Worm (Caenorhabditis elegans): Measurements from ENCODE around the gene grd-12.
A peak's percentile ranks its signal among the peaks of the same experiment; 100 is the strongest.

The grd-12 gene

DNA sequence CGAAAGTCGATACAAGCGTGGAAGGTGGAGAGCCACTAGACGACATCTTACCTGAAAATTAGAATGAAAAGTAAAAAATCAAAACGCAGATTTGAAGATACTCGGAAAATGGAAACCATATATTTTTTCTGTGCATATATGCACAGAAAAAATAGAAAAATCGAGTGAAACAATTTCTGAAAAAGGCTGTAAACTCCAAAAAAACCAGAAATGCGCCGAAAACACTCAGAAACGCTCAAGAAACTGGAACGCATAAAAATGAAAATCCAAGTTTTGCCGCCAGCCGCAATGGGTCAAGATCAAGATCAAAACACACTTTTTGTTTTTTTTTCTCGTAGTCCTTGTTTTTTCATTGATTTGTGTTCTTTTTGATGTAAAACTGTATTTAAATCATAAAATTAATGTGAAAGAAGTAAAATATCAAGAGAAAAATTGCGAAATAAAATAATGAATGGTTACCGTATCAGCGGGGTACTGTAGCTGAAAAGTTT, 14.4 kb downstream of the grd-12 start, which contains the start of gene T01C3.3:
T01C3.3 (minus strand) TSS at position 51 of the 491 bp plus-strand sequence.
- TF ChIP-seq duxl-1 (tag; optimal IDR thresholded peaks at IDR 0.05; ENCODE audit: poor library complexity): no peak
- no peak for TF ChIP-seq R02D3.7 (tag; optimal IDR thresholded peaks at IDR 0.05)
- TF ChIP-seq nhr-6 (tag; optimal IDR thresholded peaks at IDR 0.05): no peak
- peak; percentile 81 for TF ChIP-seq Y48G9A.11 (GFP tag; IDR thresholded peaks at IDR 0.05)
- no peak for TF ChIP-seq lin-15B (tag; optimal IDR thresholded peaks at IDR 0.05)
- peak; percentile 63 for TF ChIP-seq lin-38 (GFP tag; IDR thresholded peaks at IDR 0.05)
- TF ChIP-seq lin-13 (GFP tag; optimal IDR thresholded peaks at IDR 0.05): no peak
- peak; percentile 59 for TF ChIP-seq unc-130 (GFP tag; optimal IDR thresholded peaks at IDR 0.05)
- TF ChIP-seq dmd-8 (GFP tag; IDR thresholded peaks at IDR 0.05): no peak
- TF ChIP-seq spr-1 (tag; optimal IDR thresholded peaks at IDR 0.05): no peak

DNA sequence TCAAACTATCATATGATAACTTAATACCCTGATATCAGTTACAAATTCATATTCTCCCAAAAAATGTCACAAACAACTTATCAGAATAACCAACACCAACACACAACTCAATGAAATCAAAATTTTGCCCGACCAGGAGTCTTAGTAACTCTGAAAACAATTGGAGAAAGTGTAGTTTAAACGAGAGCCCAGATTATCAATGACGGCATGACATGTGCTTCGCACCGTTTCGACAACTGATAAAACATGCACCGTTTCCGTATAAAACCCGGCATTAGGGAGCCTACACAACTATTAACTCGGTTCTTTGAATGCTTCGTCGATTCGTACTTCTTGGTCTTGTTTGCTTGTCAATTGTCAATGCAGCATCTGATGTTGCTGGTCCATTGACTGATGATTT, 15.3 kb downstream of the grd-12 start, which contains the start of gene fil-1:
fil-1 (plus strand) TSS at position 219 of the 400 bp plus-strand sequence.
- TF ChIP-seq dmd-6 (GFP tag; IDR thresholded peaks at IDR 0.05) (peak; percentile 65), daf-16 (GFP tag; optimal IDR thresholded peaks at IDR 0.05) (no peak), daf-16 (tag; optimal IDR thresholded peaks at IDR 0.05) (peak; percentile 88), mxl-3 (GFP tag; optimal IDR thresholded peaks at IDR 0.05) (peak; percentile 52), snpc-4 (tag; optimal IDR thresholded peaks at IDR 0.05) (no peak), hlh-11 (tag; optimal IDR thresholded peaks at IDR 0.05) (peak; percentile 34), aly-2 (tag; optimal IDR thresholded peaks at IDR 0.05) (no peak), nhr-28 (tag; optimal IDR thresholded peaks at IDR 0.05) (peak; percentile 59), Y5F2A.4 (GFP tag; optimal IDR thresholded peaks at IDR 0.05) (no peak), F10B5.3 (tag; optimal IDR thresholded peaks at IDR 0.05) (no peak), cey-2 (tag; optimal IDR thresholded peaks at IDR 0.05; ENCODE audit: borderline replicate concordance, insufficient read depth) (no peak), dve-1 (tag; optimal IDR thresholded peaks at IDR 0.05; ENCODE audit: insufficient read depth) (peak; percentile 26), nhr-48 (tag; optimal IDR thresholded peaks at IDR 0.05) (no peak)

DNA sequence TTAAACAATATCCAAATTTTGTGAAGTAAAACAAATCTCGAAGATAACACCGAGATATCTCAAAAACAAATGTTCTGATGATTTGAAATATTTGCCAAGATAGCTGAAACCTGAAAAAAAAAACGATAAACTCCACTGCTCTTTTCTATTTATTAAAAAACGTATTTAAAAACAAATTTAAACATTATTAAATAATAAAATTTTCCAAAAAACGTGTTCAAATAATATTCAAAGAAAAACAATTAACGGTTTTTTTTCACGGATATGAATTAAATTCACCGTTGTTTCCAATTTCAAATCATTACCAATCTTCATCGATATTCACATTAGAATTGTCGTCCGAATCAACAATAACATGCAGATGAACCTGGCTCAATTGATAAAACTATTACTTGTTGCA, 17.9 kb downstream of the grd-12 start, which contains the start of gene irld-14:
irld-14 (plus strand) TSS at position 301 of the 400 bp plus-strand sequence.
- no peak for TF ChIP-seq lir-3 (tag; optimal IDR thresholded peaks at IDR 0.05)
- no peak for TF ChIP-seq lin-1 (GFP tag; IDR thresholded peaks at IDR 0.05)
- no peak for TF ChIP-seq dmd-8 (GFP tag; IDR thresholded peaks at IDR 0.05)
- TF ChIP-seq Y105C5A.15 (GFP tag; IDR thresholded peaks at IDR 0.05): no peak
- no peak for TF ChIP-seq F37D6.2 (tag; optimal IDR thresholded peaks at IDR 0.05)
- TF ChIP-seq hif-1 (tag; optimal IDR thresholded peaks at IDR 0.05): no peak
- no peak for TF ChIP-seq nhr-10 (tag; optimal IDR thresholded peaks at IDR 0.05)
- no peak for TF ChIP-seq lin-29 (GFP tag; IDR thresholded peaks at IDR 0.05)
- TF ChIP-seq F44E2.7 (GFP tag; IDR thresholded peaks at IDR 0.05): no peak
- no peak for TF ChIP-seq ceh-44 (GFP tag; IDR thresholded peaks at IDR 0.05)
- TF ChIP-seq hmg-1.1 (GFP tag; IDR thresholded peaks at IDR 0.05): no peak
- no peak for TF ChIP-seq nhr-42 (GFP tag; IDR thresholded peaks at IDR 0.05)
- TF ChIP-seq nhr-111 (GFP tag; optimal IDR thresholded peaks at IDR 0.05): no peak

DNA sequence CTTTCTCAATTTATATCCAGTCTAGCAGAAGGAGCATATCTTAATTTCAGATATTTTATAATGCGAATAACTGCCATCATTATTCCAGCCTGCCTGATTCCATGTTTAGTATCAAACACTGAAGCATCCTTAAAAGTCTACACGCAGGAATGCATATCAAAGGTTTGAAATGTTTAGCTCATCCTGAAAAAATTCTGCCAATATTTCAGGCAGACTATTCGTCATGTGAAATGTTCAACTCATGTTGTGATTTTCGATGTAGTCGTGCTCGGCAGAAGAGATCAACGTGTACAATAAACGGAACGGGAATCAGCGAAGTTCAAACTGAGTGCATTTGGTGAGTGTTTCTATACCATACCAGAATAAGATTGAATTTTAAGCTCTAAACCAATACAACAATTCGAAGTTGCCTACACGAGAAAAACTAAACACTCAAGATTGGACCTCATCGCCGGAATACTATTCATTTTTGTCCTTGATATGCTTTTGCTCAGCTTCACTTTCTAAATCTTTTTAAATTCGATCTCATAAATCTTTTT, 21.2 kb downstream of the grd-12 start, which contains the start of gene T01C3.11:
T01C3.11 (plus strand) TSS at position 51 of the 539 bp plus-strand sequence.
- 0 out of 2 replicates have a peak, but pooled peaks have one; percentile 19 for TF ChIP-seq zfp-3 (GFP tag; conservative IDR thresholded peaks at IDR 0.05)
- peak; percentile 54 for TF ChIP-seq lin-38 (GFP tag; IDR thresholded peaks at IDR 0.05)
- no peak for TF ChIP-seq hlh-11 (tag; optimal IDR thresholded peaks at IDR 0.05)
- 0 out of 2 replicates have a peak, but pooled peaks have one; percentile 35 for TF ChIP-seq snpc-1.2 (GFP tag; IDR thresholded peaks at IDR 0.05)
- peak; percentile 63; the same call in 1 of the 2 replicates for TF ChIP-seq Y48G9A.11 (GFP tag; IDR thresholded peaks at IDR 0.05)
- no peak for TF ChIP-seq F37D6.2 (tag; optimal IDR thresholded peaks at IDR 0.05)
- TF ChIP-seq Y105C5A.15 (GFP tag; IDR thresholded peaks at IDR 0.05): 0 out of 2 replicates have a peak, but pooled peaks have one; percentile 20
